Fruit fly (Drosophila melanogaster) S2 (cell line): ENCODE data around the gene CG18787.
"Not testable (repeated sequence)": the region's sequence is repeated elsewhere in the genome, so short reads cannot be mapped to it uniquely, and the experiment has no call there.

ENCODE experiments used
- CG8478 ChIP-seq: fragments of >200 bp; optimal IDR thresholded peaks from 2 replicates; lab custom pipeline; 2018
- CTCF ChIP-seq, 2 experiments: fragments of >200 bp; optimal IDR thresholded peaks; 2 replicates each; lab custom pipeline; 2018

Gene CG18787

DNA sequence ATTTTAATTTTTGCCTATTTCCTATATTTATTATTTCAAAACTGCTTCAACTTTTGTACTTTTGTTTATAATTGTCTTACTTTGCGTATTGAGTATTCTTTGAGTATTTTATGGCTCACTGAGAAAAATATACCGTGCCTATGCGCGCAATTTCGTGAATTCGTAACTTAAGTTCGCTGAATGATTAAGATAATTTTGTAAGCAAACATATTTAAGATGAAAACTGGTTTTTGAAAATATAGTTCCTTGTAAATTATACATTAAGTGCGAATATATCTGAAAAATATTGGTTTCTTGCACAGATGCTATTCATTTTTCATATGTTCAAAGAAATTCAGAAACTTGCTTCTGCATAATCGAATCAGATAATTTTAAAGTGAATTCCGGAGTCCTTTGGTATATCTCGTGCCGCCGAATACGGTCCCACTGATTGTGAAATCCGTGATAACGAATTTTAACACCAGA lies at the start of gene CG18787, which contains the start of gene Nfs1:
TSS of gene CG18787 (minus strand) at position 101 of the 465 bp plus-strand sequence.
TSS of gene Nfs1 (plus strand) at position 415 of the 465 bp plus-strand sequence.
- not testable (repeated sequence) for TF ChIP-seq CTCF (optimal IDR thresholded peaks at IDR 0.05; lab: Kevin White, UChicago); CG8478 (lab: Kevin White, UChicago)

DNA sequence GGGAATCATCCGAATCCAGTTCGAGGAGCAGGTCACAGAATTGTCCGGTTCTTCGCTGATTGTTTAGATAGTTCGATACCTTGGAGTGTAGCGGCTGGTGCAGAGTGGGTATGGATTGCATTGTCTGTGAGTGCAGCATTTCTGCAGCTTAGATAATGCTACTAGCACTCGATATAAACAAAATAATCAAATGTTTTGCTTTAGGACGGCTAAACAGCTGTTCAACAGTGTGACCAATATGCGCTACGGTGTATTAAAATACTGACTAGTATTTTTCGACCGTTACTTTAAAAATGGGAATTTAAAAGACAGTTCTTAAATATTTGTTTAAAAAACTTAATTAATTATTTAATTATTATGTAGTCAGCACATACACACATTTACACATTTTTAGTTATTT lies 49.6 kb upstream of the CG18787 start, which contains the start of gene Plzf:
TSS of gene Plzf (minus strand) at position 196 of the 400 bp plus-strand sequence.
- TF ChIP-seq CTCF (optimal IDR thresholded peaks at IDR 0.05; lab: Kevin White, UChicago) (no peak), CG8478 (lab: Kevin White, UChicago) (no peak)

DNA sequence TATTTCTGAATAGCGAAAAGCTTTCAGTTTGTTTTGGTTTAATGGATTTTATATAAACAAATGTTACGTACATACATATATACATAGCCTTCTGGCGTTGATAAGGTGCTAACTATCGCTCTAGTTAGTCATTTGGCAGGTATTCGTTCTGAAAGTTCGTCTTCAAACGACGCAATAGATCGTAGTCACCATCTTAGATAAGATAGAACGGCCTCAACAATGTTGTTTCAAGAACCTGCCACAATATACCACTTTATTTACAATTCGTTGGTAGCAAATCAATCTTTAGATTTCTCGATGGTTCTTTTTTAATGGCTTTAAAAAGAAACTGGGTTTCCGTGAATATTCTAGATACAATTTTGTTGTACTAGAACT lies 47.7 kb upstream of the CG18787 start:
- TF ChIP-seq CTCF (optimal IDR thresholded peaks at IDR 0.05; lab: Kevin White, UChicago): no peak
- no peak for TF ChIP-seq CG8478 (lab: Kevin White, UChicago)

DNA sequence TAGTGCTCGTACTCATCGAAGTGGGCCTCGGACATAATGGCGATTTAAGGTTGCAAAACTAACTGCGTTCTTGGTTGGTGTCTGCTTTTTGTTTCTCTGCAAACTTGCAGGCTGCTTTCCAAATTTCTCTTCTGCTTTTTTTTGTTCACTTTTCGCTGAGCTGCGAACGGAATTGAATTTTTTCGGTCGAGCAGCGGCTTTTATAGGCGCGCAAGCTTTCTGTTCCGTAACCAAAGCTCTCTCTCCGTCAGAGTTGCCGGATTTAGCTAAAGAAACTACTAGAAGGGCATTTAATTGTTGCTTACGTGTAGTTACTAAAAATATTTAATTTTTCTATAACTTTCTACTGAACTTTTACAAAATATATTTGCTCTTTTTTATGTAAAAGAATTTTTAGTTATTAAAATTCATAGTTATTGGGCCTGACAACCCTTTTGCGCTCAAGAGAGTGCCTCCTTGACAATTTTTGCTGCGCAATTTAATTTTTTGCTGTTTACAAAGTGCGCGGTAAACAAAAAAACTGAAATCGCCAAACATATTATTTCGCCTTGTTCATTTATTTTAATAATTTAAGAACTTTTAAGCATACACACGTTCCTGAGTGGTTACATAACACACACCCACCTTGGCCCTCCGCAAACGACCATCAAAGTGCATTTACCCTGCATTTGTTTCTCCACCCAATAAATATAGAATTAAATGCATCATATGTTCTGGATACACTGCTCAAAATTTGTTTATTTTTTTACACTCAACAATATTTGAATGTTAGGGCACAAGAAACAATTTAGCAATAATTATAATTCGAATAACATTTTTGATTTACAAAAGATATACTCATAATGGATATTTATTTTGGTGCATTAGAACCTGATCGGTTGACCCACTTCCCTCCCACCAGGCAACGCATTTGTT lies 47.1 kb upstream of the CG18787 start, which contains the start of gene CG6770:
TSS of gene CG6770 (minus strand) at position 178 of the 915 bp plus-strand sequence.
- TF ChIP-seq CTCF (optimal IDR thresholded peaks at IDR 0.05; lab: Kevin White, UChicago) (no peak), CG8478 (lab: Kevin White, UChicago) (no peak)

DNA sequence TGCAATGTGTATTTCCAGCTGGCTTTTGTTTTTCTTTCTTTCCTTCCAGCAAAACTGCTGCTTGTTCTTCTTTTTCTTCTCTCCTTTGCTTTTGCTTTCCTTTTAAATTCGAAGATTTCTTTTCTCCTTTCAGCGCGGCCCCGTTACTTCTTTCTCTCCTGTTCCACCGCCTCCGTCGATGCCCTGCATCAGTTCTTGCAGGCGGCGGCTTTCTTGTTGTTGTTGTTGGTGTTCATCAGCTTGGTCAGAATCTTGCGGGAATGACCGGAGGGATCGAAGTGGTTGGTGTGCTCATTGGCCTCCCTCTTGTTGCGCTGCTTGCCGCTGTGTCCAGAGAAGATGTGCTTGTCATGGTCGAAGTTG lies 46.4 kb upstream of the CG18787 start:
- TF ChIP-seq CG8478 (lab: Kevin White, UChicago): no peak
- no peak for TF ChIP-seq CTCF (optimal IDR thresholded peaks at IDR 0.05; lab: Kevin White, UChicago)

DNA sequence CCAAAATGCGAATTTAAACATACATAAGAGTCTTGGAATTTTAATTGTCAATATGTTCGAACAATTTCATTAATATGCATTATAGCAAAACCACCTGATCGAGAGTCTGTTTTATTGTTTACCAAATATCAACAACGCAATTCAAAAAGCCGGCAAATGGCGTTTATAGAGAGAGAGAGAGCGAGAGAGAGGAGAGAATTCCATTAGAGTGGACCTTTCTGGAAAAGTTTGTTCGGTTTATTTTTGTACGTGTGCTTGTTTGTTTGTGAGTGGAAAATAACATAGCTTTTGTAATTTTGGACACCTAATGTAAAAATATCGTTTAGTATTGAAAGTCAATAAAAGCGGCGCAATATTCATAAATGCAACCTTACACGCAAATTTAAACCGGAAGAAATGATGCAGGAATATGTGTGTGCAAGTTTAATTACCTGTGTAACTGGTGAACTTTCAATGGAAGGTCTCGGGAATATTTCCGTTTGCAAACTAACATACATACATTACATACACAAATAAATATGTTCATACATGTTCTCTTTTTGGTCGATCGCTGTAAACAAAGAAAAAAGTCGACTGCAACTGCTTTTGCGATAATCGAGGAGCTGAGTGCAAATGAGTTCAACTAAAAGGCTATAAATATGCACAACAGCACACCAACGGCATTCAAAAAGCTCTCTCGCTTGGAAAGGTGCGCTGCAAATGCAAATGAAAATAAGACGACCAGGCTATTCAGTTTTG lies 45.6 kb upstream of the CG18787 start, which contains the start of gene CG6785:
TSS of gene CG6785 (minus strand) at position 588 of the 738 bp plus-strand sequence.
- TF ChIP-seq CTCF (optimal IDR thresholded peaks at IDR 0.05; lab: Kevin White, UChicago) (no peak), CG8478 (lab: Kevin White, UChicago) (no peak)

DNA sequence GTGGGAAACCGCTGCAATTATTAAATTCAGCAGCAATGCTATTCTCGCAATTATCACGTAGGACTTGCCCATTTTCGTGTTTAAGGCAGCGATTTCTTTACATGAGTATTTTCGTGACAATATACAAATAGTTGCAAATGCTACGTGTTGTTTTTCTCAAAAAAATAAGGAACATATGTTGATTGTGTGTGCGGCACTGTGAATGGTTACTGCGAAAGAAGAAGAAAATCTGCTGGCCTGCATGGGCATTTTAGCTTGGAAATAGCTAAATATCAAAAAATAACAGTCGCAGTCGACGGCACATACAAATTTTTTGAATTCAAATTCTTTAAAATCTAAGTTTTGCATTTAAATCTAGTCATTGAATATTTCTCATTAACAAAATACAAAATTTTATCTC lies 41.4 kb upstream of the CG18787 start, which contains the start of gene CG6766:
TSS of gene CG6766 (minus strand) at position 180 of the 400 bp plus-strand sequence.
- TF ChIP-seq CG8478 (lab: Kevin White, UChicago) (no peak), CTCF (optimal IDR thresholded peaks at IDR 0.05; lab: Kevin White, UChicago) (no peak)

DNA sequence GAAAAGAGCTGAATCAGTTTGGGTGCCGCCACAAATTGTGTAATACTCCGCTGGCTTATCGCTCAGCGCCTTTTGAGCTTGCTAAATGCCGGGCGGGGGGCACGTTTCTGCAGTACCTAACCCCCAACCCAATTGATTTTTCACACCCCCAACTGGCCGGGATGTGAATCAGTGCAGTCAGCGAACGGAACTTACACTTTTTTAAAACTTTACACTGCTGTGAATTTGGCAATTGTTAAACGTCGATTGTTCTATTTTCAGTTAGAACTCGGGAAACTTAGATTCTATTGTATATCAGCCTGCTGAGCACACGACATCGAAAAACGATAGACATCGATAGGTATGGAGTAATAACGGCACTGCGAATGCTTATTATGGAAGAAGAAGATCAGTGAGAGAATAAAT lies 39.0 kb upstream of the CG18787 start, which contains the start of gene Tom70:
TSS of gene Tom70 (minus strand) at position 335 of the 405 bp plus-strand sequence.
- TF ChIP-seq CTCF (optimal IDR thresholded peaks at IDR 0.05; lab: Kevin White, UChicago): no peak
- TF ChIP-seq CG8478 (lab: Kevin White, UChicago): no peak

DNA sequence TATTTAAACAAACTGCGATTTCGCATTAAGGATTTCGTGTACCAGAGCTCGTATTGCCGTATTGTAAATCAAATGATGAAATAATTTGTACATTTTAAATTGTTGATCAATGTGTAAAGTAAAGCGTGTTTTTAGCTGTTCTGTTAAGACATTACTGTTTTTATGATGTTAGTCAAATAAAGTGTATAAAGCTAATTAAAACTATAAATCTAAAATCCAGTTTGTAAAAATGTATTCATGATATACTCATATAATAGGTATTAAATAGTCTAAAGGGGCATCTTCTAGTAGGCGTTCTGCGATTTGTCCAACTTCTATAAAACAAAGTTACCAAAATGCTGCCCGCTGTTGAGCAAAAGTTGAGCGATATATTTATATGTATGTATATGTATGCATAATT lies 34.8 kb upstream of the CG18787 start, which contains the start of gene CG18788:
TSS of gene CG18788 (plus strand) at position 301 of the 400 bp plus-strand sequence.
- TF ChIP-seq CG8478 (lab: Kevin White, UChicago): no peak
- TF ChIP-seq CTCF (optimal IDR thresholded peaks at IDR 0.05; lab: Kevin White, UChicago): no peak

DNA sequence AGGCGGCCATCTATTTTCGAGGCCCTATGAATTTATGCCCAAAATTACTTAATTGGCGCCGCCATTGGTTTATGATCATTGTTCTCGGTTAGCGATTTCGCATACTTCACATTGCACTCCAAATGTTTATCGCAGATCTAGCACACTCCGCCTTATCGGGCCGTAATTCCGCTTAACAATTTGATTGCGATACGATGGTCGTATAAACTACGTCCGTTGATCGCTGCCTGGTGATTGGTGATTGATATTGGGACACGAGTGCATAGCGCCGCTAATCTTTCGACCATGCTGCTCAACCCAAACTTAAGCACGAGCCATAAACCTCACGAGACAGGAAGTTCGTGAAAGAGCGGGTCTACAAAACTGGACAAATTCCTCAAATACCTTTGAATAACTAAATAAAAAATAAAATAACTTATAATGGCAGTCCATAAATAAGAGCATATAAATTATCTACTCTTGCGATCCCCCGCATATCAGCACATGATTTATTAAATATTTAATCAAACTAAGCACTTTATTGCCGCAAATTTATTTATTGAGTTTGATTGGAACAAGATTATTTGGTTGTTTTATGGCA lies 31.5 kb upstream of the CG18787 start:
- TF ChIP-seq CG8478 (lab: Kevin White, UChicago) (no peak), CTCF (optimal IDR thresholded peaks at IDR 0.05; lab: Kevin White, UChicago) (no peak)

DNA sequence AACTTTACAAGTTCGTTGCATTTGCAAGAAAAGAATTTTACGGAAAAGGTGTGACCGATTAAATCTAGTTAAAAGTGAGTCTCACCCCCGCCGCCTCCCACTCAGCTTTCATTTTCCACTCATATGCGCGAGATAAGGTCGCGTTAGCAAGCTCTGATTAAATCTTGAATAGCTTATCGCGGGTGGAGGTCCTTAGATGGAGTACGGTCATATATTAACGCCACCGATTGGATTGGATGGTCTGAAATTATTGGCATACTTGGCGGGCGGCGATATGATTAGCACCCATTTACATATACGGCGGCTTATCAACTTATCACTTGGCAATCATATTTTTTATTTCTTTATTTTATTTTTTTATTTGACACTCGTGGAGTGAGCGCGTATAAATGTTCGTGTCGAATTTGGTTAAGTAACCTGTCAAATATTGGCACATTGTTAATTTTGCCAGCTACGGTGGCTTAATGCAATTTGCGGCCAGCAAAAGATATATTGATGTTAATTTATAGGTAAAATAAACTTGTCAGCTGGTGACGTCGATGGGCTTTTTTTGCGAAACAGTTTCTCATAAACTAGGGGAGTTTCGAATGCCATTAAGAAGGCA lies 30.6 kb upstream of the CG18787 start:
- no peak for TF ChIP-seq CG8478 (lab: Kevin White, UChicago)
- no peak for TF ChIP-seq CTCF (optimal IDR thresholded peaks at IDR 0.05; lab: Kevin White, UChicago)

DNA sequence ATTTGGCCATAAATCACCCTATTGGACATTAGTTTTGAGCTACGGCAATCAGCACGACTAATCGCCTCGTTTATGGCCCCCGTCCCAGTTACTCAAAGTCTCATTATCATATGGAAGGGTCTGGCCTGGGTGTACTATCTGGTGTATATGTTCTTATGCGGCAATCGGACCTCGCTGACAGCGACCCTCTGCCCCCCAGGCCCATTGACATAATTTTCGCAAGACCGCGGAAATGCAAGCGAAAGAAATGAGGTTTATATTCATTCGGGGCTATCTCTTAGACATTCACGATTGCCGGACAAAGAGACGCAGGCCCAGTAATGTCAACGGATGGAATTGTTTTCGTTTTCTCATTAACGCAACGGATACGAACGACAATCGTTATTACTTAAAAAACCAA lies 29.7 kb upstream of the CG18787 start:
- TF ChIP-seq CG8478 (lab: Kevin White, UChicago) (no peak), CTCF (optimal IDR thresholded peaks at IDR 0.05; lab: Kevin White, UChicago) (no peak)

DNA sequence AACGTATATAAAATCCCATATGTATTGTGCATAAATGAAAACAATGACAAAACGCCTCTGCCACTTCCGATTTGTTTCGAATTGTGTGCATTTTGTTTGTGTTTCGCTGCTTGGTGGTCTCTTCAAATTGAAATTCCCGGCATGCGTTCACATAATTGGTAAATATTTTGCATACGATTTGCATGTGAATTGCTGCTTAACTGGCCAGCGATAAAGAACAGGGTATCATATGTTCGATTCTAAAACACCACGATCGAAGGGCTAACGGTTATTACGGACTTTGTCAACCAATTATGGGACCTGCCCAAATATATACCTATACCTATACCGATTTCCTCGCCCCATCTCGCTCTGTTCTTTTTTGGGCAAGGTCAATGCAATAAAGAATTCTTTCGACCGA lies 29.0 kb upstream of the CG18787 start:
- TF ChIP-seq CTCF (optimal IDR thresholded peaks at IDR 0.05; lab: Kevin White, UChicago) (no peak), CG8478 (lab: Kevin White, UChicago) (no peak)

DNA sequence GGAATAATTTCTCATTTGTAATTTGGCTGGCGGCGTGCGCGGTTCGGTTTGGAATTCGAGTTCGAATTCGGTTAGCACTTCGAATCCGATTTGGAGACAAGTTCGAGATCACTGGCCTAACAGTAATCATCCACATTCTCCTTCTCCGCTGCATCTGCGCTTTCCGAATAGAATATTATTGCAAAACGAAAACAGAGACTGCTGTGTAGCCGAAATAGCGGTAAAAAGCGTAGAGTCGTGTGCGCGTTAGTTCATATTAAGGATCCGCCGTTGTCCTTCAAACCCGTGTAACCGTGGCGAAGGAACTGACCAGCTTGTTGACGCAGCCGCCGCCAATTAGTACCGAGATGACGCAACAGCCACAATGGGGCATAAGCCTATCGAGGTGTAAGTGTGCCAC lies 28.3 kb upstream of the CG18787 start, which contains the start of gene dmGlut:
TSS of gene dmGlut (plus strand) at position 4 of the 400 bp plus-strand sequence.
- TF ChIP-seq CTCF (optimal IDR thresholded peaks at IDR 0.05; lab: Kevin White, UChicago) (no peak), CG8478 (lab: Kevin White, UChicago) (no peak)
